Fruit fly (Drosophila melanogaster) whole organism, embryonic: ENCODE results near the gene DCTN1-p150.

Experiments
- ATbp ChIP-seq: fragments of 200-800 bp; sonication (Bioruptor generic); optimal IDR thresholded peaks from 2 replicates; lab custom pipeline; 2017; ENCODE audit warnings: missing biosample characterization, mild to moderate bottlenecking, missing genetic modification characterization, missing genetic modification reagents
- Atf3 ChIP-seq: fragments of 200-800 bp; sonication (Bioruptor generic); optimal IDR thresholded peaks from 3 replicates; lab custom pipeline; 2016; ENCODE audit warnings: missing biosample characterization, missing genetic modification characterization
- B-H2 ChIP-seq: fragments of 200-800 bp; sonication (Bioruptor generic); optimal IDR thresholded peaks from 2 replicates; lab custom pipeline; 2018; ENCODE audit warnings: missing biosample characterization, mild to moderate bottlenecking, missing genetic modification characterization
- CG10654 ChIP-seq: fragments of 200-800 bp; sonication (Bioruptor generic); optimal IDR thresholded peaks from 2 replicates; lab custom pipeline; 2016; ENCODE audit warnings: missing biosample characterization, missing genetic modification characterization
- CG13287 ChIP-seq: fragments of 200-800 bp; sonication (Bioruptor generic); IDR thresholded peaks from 2 replicates; pipeline ENCODE4 v1.3.6; 2022; ENCODE audit warnings: missing biosample characterization, missing genetic modification characterization; ENCODE audit not compliant: partially characterized antibody
- CG13296 ChIP-seq: fragments of 200-800 bp; sonication (Bioruptor generic); optimal IDR thresholded peaks from 3 replicates; lab custom pipeline; 2018; ENCODE audit warnings: missing biosample characterization, mild to moderate bottlenecking, missing genetic modification characterization
- CG13424 ChIP-seq: fragments of 200-800 bp; sonication (Bioruptor generic); optimal IDR thresholded peaks from 2 replicates; lab custom pipeline; 2019; ENCODE audit warnings: missing biosample characterization, mild to moderate bottlenecking, missing genetic modification characterization, moderate library complexity
- CG15696 ChIP-seq: fragments of 200-800 bp; sonication (Bioruptor generic); optimal IDR thresholded peaks from 2 replicates; lab custom pipeline; 2019; ENCODE audit warnings: missing biosample characterization, mild to moderate bottlenecking, missing genetic modification characterization, moderate library complexity
- CG1647 ChIP-seq: fragments of 200-800 bp; sonication (Bioruptor generic); optimal IDR thresholded peaks from 3 replicates; lab custom pipeline; 2016; ENCODE audit warnings: missing biosample characterization, missing genetic modification characterization
- CG16813 ChIP-seq: fragments of 200-800 bp; sonication (Bioruptor generic); IDR thresholded peaks from 3 replicates; pipeline ENCODE4 v1.3.6; 2022; ENCODE audit warnings: missing biosample characterization, missing genetic modification characterization; ENCODE audit not compliant: partially characterized antibody
- CG16863 ChIP-seq: fragments of 200-800 bp; sonication (Bioruptor generic); optimal IDR thresholded peaks from 3 replicates; lab custom pipeline; 2016; ENCODE audit warnings: missing biosample characterization, missing genetic modification characterization
- CG17829 ChIP-seq: fragments of 200-800 bp; optimal IDR thresholded peaks from 2 replicates; lab custom pipeline; 2019; ENCODE audit warnings: missing biosample characterization, mild to moderate bottlenecking, missing genetic modification characterization, moderate library complexity
- CG17912 ChIP-seq: fragments of 200-800 bp; sonication (Bioruptor generic); optimal IDR thresholded peaks from 2 replicates; lab custom pipeline; 2018; ENCODE audit warnings: missing biosample characterization, mild to moderate bottlenecking, missing genetic modification characterization
- CG18476 ChIP-seq: fragments of 200-800 bp; sonication (Bioruptor generic); optimal IDR thresholded peaks from 2 replicates; lab custom pipeline; 2016; ENCODE audit warnings: missing biosample characterization, mild to moderate bottlenecking, missing genetic modification characterization
- CG2875 ChIP-seq: fragments of 200-800 bp; sonication (Bioruptor generic); optimal IDR thresholded peaks from 2 replicates; lab custom pipeline; 2017; ENCODE audit warnings: missing biosample characterization, mild to moderate bottlenecking, missing genetic modification characterization, missing genetic modification reagents
- CG31224 ChIP-seq: fragments of 200-800 bp; sonication (Bioruptor generic); IDR thresholded peaks from 2 replicates; pipeline ENCODE4 v1.3.6; 2022; ENCODE audit warnings: missing biosample characterization, missing genetic modification characterization
- CG32772 ChIP-seq: fragments of 200-800 bp; sonication (Bioruptor generic); IDR thresholded peaks from 2 replicates; pipeline ENCODE4 v1.3.6; 2022; ENCODE audit warnings: missing biosample characterization, missing genetic modification characterization
- CG3281 ChIP-seq: fragments of 200-800 bp; sonication (Bioruptor generic); optimal IDR thresholded peaks from 3 replicates; lab custom pipeline; 2017; ENCODE audit warnings: missing biosample characterization, mild to moderate bottlenecking, missing genetic modification characterization
- CG33213 ChIP-seq: fragments of 200-800 bp; sonication (Bioruptor generic); optimal IDR thresholded peaks from 3 replicates; lab custom pipeline; 2016; ENCODE audit warnings: missing biosample characterization, missing genetic modification characterization
- CG3407 ChIP-seq: fragments of 200-800 bp; sonication (Bioruptor generic); optimal IDR thresholded peaks from 2 replicates; lab custom pipeline; 2018; ENCODE audit warnings: missing biosample characterization, mild to moderate bottlenecking, missing genetic modification characterization
- CG3726 ChIP-seq: fragments of 200-800 bp; sonication (Bioruptor generic); IDR thresholded peaks from 3 replicates; pipeline ENCODE4, ENCODE4 v1.3.6; 2022; ENCODE audit warnings: missing biosample characterization, missing genetic modification characterization
- CG4707 ChIP-seq: fragments of 200-800 bp; sonication (Bioruptor generic); optimal IDR thresholded peaks from 2 replicates; lab custom pipeline; 2018; ENCODE audit warnings: missing biosample characterization, mild to moderate bottlenecking, missing genetic modification characterization, moderate library complexity
- CG6689 ChIP-seq: fragments of 200-800 bp; sonication (Bioruptor generic); IDR thresholded peaks from 2 replicates; pipeline ENCODE4 v1.3.6; 2022; ENCODE audit warnings: missing biosample characterization, missing genetic modification characterization
- CG7372 ChIP-seq: fragments of 200-800 bp; sonication (Bioruptor generic); IDR thresholded peaks from 2 replicates; pipeline ENCODE4 v1.3.6; 2022; ENCODE audit warnings: missing biosample characterization, missing genetic modification characterization
- CG7745 ChIP-seq: fragments of 200-800 bp; sonication (Bioruptor generic); optimal IDR thresholded peaks from 2 replicates; lab custom pipeline; 2018; ENCODE audit warnings: missing biosample characterization, mild to moderate bottlenecking, missing genetic modification characterization, moderate library complexity
- CG9727 ChIP-seq: fragments of 200-800 bp; sonication (Bioruptor generic); optimal IDR thresholded peaks from 3 replicates; lab custom pipeline; 2017; ENCODE audit warnings: missing biosample characterization, mild to moderate bottlenecking, missing genetic modification characterization
- D ChIP-seq, 2 experiments: fragments of 200-800 bp in 1 of 2; fragments of >200 bp in 1 of 2; sonication (Bioruptor generic) in 1 of 2; optimal IDR thresholded peaks; 2 replicates in 1 of 2; 3 replicates in 1 of 2; lab custom pipeline; 2017; ENCODE audit warnings: mild to moderate bottlenecking in 1 of 2, missing biosample characterization in 1 of 2, missing genetic modification characterization in 1 of 2, missing genetic modification reagents in 1 of 2
- Dip3 ChIP-seq: fragments of 200-800 bp; sonication (Bioruptor generic); optimal IDR thresholded peaks from 3 replicates; lab custom pipeline; 2016; ENCODE audit warnings: missing biosample characterization, missing genetic modification characterization
- Dref ChIP-seq: fragments of 200-800 bp; sonication (Bioruptor generic); IDR thresholded peaks from 2 replicates; pipeline ENCODE4 v1.3.6; 2022; ENCODE audit warnings: missing biosample characterization, missing genetic modification characterization
- Gsc ChIP-seq: fragments of 200-800 bp; sonication (Bioruptor generic); IDR thresholded peaks from 2 replicates; pipeline ENCODE4 v1.3.6; 2022; ENCODE audit warnings: missing biosample characterization, missing genetic modification characterization
- Hey ChIP-seq: fragments of 200-800 bp; sonication (Bioruptor generic); optimal IDR thresholded peaks from 3 replicates; lab custom pipeline; 2018; ENCODE audit warnings: missing biosample characterization, mild to moderate bottlenecking, missing genetic modification characterization
- Hr3 ChIP-seq: fragments of 200-800 bp; sonication (Bioruptor generic); optimal IDR thresholded peaks from 3 replicates; lab custom pipeline; 2016; ENCODE audit warnings: missing biosample characterization, missing genetic modification characterization
- MTF-1 ChIP-seq: fragments of 200-800 bp; sonication (Bioruptor generic); optimal IDR thresholded peaks from 2 replicates; lab custom pipeline; 2018; ENCODE audit warnings: missing biosample characterization, mild to moderate bottlenecking, missing genetic modification characterization, borderline replicate concordance
- NFAT ChIP-seq: fragments of 200-800 bp; sonication (Bioruptor generic); IDR thresholded peaks from 2 replicates; pipeline ENCODE4 v1.3.6; 2022; ENCODE audit warnings: missing biosample characterization, missing genetic modification characterization
- NfI ChIP-seq: fragments of 200-800 bp; sonication (Bioruptor generic); optimal IDR thresholded peaks from 3 replicates; lab custom pipeline; 2018; ENCODE audit warnings: missing biosample characterization, mild to moderate bottlenecking, missing genetic modification characterization, moderate library complexity
- Rx ChIP-seq: fragments of 200-800 bp; sonication (Bioruptor generic); IDR thresholded peaks from 2 replicates; pipeline ENCODE4 v1.3.6; 2022; ENCODE audit warnings: missing biosample characterization, missing genetic modification characterization
- Spps ChIP-seq: fragments of 200-800 bp; sonication (Bioruptor generic); optimal IDR thresholded peaks from 2 replicates; lab custom pipeline; 2018; ENCODE audit warnings: missing biosample characterization, mild to moderate bottlenecking, missing genetic modification characterization
- aop ChIP-seq: fragments of 200-800 bp; sonication (Bioruptor generic); IDR thresholded peaks from 2 replicates; pipeline ENCODE4 v1.3.6; 2022; ENCODE audit warnings: missing biosample characterization, missing genetic modification characterization
- cwo ChIP-seq: fragments of 200-800 bp; sonication (Bioruptor generic); optimal IDR thresholded peaks from 3 replicates; lab custom pipeline; 2017; ENCODE audit warnings: missing biosample characterization, missing genetic modification characterization, mild to moderate bottlenecking, moderate library complexity, missing genetic modification reagents
- dimm ChIP-seq: fragments of 200-800 bp; sonication (Bioruptor generic); IDR thresholded peaks from 2 replicates; pipeline ENCODE4 v1.3.6; 2022; ENCODE audit warnings: missing biosample characterization, missing genetic modification characterization
- knrl ChIP-seq: fragments of 200-800 bp; sonication (Bioruptor generic); IDR thresholded peaks from 3 replicates; pipeline ENCODE4 v1.3.6; 2022; ENCODE audit warnings: missing biosample characterization, missing genetic modification characterization; ENCODE audit not compliant: partially characterized antibody
- lola ChIP-seq, 3 experiments: fragments of >200 bp in 2 of 3; fragments of 200-800 bp in 1 of 3; sonication (Bioruptor generic) in 1 of 3; optimal IDR thresholded peaks; 2 replicates each; lab custom pipeline; 2017 to 2019; ENCODE audit warnings: missing biosample characterization in 3 of 3, missing genetic modification characterization in 3 of 3, mild to moderate bottlenecking in 1 of 3, moderate library complexity in 1 of 3
- seq ChIP-seq: fragments of 200-800 bp; sonication (Bioruptor generic); IDR thresholded peaks from 2 replicates; pipeline ENCODE4 v1.3.6; 2022; ENCODE audit warnings: missing biosample characterization, missing genetic modification characterization
- sisA ChIP-seq: fragments of 200-800 bp; sonication (Bioruptor generic); IDR thresholded peaks from 2 replicates; pipeline ENCODE4 v1.3.6; 2022; ENCODE audit warnings: missing biosample characterization, missing genetic modification characterization
- tio ChIP-seq: fragments of 200-800 bp; sonication (Bioruptor generic); optimal IDR thresholded peaks from 2 replicates; lab custom pipeline; 2017; ENCODE audit warnings: missing biosample characterization, missing genetic modification characterization, inconsistent platforms
- twi ChIP-seq: fragments of 200-800 bp; optimal IDR thresholded peaks from 2 replicates; lab custom pipeline; 2019; ENCODE audit warnings: missing biosample characterization, mild to moderate bottlenecking, missing genetic modification characterization, moderate library complexity
- wdn ChIP-seq: fragments of 200-800 bp; sonication (Bioruptor generic); IDR thresholded peaks from 2 replicates; pipeline ENCODE4 v1.3.6; 2022; ENCODE audit warnings: missing biosample characterization, missing genetic modification characterization
- zen ChIP-seq: fragments of 200-800 bp; sonication (Bioruptor generic); optimal IDR thresholded peaks from 3 replicates; lab custom pipeline; 2018; ENCODE audit warnings: missing biosample characterization, mild to moderate bottlenecking, missing genetic modification characterization, moderate library complexity

Gene DCTN1-p150

dm6 chr3L:13964635-13965501 is 35.7 kb downstream of the DCTN1-p150 start, which contains the start of the genes Meics, Nxf3 and ssp2 (continued):
- TF ChIP-seq NfI (GFP tag; lab: Kevin White, UChicago) (peak; percentile 5), Hr3 (peak; percentile 60), CG9727 (GFP tag; lab: Kevin White, UChicago) (peak; percentile 56), B-H2 (GFP tag; lab: Kevin White, UChicago) (no peak), CG17912 (no peak), seq (GFP tag; lab: Robert Waterston, UW) (no peak), CG31224 (GFP tag; lab: Robert Waterston, UW) (no peak; the same call in 1 of the 2 replicates), CG3407 (GFP tag; lab: Kevin White, UChicago) (no peak), CG17829 (tag; lab: Kevin White, UChicago) (peak; percentile 29), zen (tag; lab: Kevin White, UChicago) (peak; percentile 17), CG33213 (GFP tag; lab: Kevin White, UChicago) (peak; percentile 3), CG16813 (GFP tag; lab: Robert Waterston, UW) (peak; percentile 78), CG6689 (GFP tag; lab: Robert Waterston, UW) (no peak), Gsc (GFP tag; lab: Robert Waterston, UW) (no peak), Dip3 (peak; percentile 10), MTF-1 (no peak), CG15696 (no peak), CG16863 (peak; percentile 16), lola (GFP tag; optimal IDR thresholded peaks at IDR 0.05; lab: Kevin White, UChicago) (peak in 1 of 3 experiments; percentile 63), CG1647 (no peak), CG3726 (no peak), tio (GFP tag; lab: Kevin White, UChicago) (peak; percentile 3), Spps (peak; percentile 8), Rx (GFP tag; lab: Robert Waterston, UW) (peak; percentile 3; the same call in 1 of the 2 replicates), CG13296 (GFP tag; lab: Kevin White, UChicago) (no peak), CG2875 (GFP tag; lab: Kevin White, UChicago) (no peak), CG10654 (GFP tag; lab: Kevin White, UChicago) (no peak), CG32772 (GFP tag; lab: Robert Waterston, UW) (0 out of 2 replicates have a peak, but pooled peaks have one; percentile 12), CG7745 (tag; lab: Kevin White, UChicago) (no peak), CG4707 (GFP tag; lab: Kevin White, UChicago) (no peak), dimm (GFP tag; lab: Robert Waterston, UW) (no peak), twi (tag; lab: Kevin White, UChicago) (no peak), cwo (no peak), Dref (GFP tag; lab: Robert Waterston, UW) (peak; percentile 65), CG3281 (GFP tag; lab: Kevin White, UChicago) (no peak), CG7372 (GFP tag; lab: Robert Waterston, UW) (no peak), sisA (GFP tag; lab: Robert Waterston, UW) (peak; percentile 34; the same call in 1 of the 2 replicates), CG13424 (peak; percentile 16), CG13287 (peak; percentile 59), NFAT (GFP tag; lab: Robert Waterston, UW) (peak; percentile 52; the same call in 1 of the 2 replicates), D (optimal IDR thresholded peaks at IDR 0.05; lab: Kevin White, UChicago) (no peak), D (GFP tag; optimal IDR thresholded peaks at IDR 0.05; lab: Kevin White, UChicago) (peak; percentile 25), aop (GFP tag; lab: Robert Waterston, UW) (no peak), CG18476 (GFP tag; lab: Kevin White, UChicago) (no peak), Atf3 (GFP tag; lab: Kevin White, UChicago) (no peak), wdn (no peak), Hey (tag; lab: Kevin White, UChicago) (no peak), knrl (GFP tag; lab: Robert Waterston, UW) (peak; percentile 79), ATbp (GFP tag; lab: Kevin White, UChicago) (no peak)
